Fruit fly (Drosophila melanogaster) whole organism, pupa: ENCODE measurements around the gene emc.

Source experiments
- CG10348 ChIP-seq: fragments of 200-800 bp; sonication (Bioruptor generic); IDR thresholded peaks from 2 replicates; pipeline ENCODE4 v1.3.6; 2022; ENCODE audit warnings: missing biosample characterization, missing genetic modification characterization
- CG12605 ChIP-seq: fragments of 200-800 bp; sonication (Bioruptor generic); IDR thresholded peaks from 2 replicates; pipeline ENCODE4 v1.3.6; 2022; ENCODE audit warnings: missing biosample characterization, missing genetic modification characterization
- CG13204 ChIP-seq: fragments of 200-800 bp; sonication (Bioruptor generic); optimal IDR thresholded peaks from 2 replicates; lab custom pipeline; 2018; ENCODE audit warnings: missing biosample characterization, mild to moderate bottlenecking, missing genetic modification characterization, moderate library complexity
- CG14655 ChIP-seq: fragments of 200-800 bp; sonication (Bioruptor generic); optimal IDR thresholded peaks from 3 replicates; lab custom pipeline; 2017; ENCODE audit warnings: mild to moderate bottlenecking, missing biosample characterization, missing genetic modification reagents, missing genetic modification characterization
- CG15710 ChIP-seq: fragments of 200-800 bp; sonication (Bioruptor generic); optimal IDR thresholded peaks from 2 replicates; lab custom pipeline; 2018; ENCODE audit warnings: missing biosample characterization, mild to moderate bottlenecking, missing genetic modification characterization, moderate library complexity
- CG17806 ChIP-seq: fragments of 200-800 bp; sonication (Bioruptor generic); optimal IDR thresholded peaks from 2 replicates; lab custom pipeline; 2018; ENCODE audit warnings: missing biosample characterization, mild to moderate bottlenecking, missing genetic modification characterization, moderate library complexity
- CG32121 ChIP-seq: fragments of 200-800 bp; sonication (Bioruptor generic); IDR thresholded peaks from 2 replicates; pipeline ENCODE4 v1.3.6; 2022; ENCODE audit warnings: missing biosample characterization, missing genetic modification characterization
- CG34367 ChIP-seq: fragments of 200-800 bp; sonication (Bioruptor generic); optimal IDR thresholded peaks from 2 replicates; lab custom pipeline; 2018; ENCODE audit warnings: missing biosample characterization, mild to moderate bottlenecking, missing genetic modification characterization
- CG4496 ChIP-seq: fragments of 200-800 bp; sonication (Bioruptor generic); IDR thresholded peaks from 3 replicates; pipeline ENCODE4 v1.3.6; 2022; ENCODE audit warnings: missing biosample characterization, missing genetic modification characterization
- CG8159 ChIP-seq: fragments of 200-800 bp; sonication (Bioruptor generic); optimal IDR thresholded peaks from 3 replicates; lab custom pipeline; 2018; ENCODE audit warnings: missing biosample characterization, mild to moderate bottlenecking, missing genetic modification characterization, moderate library complexity
- CG8301 ChIP-seq: fragments of 200-800 bp; sonication (Bioruptor generic); optimal IDR thresholded peaks from 2 replicates; lab custom pipeline; 2018; ENCODE audit warnings: missing biosample characterization, mild to moderate bottlenecking, missing genetic modification characterization
- CG9948 ChIP-seq: fragments of 200-800 bp; sonication (Bioruptor generic); optimal IDR thresholded peaks from 2 replicates; lab custom pipeline; 2018; ENCODE audit warnings: missing biosample characterization, mild to moderate bottlenecking, missing genetic modification characterization, moderate library complexity
- D1 ChIP-seq: fragments of 200-800 bp; sonication (Bioruptor generic); optimal IDR thresholded peaks from 2 replicates; lab custom pipeline; 2018; ENCODE audit warnings: missing biosample characterization, mild to moderate bottlenecking, missing genetic modification characterization, moderate library complexity
- EcR ChIP-seq: fragments of 200-800 bp; sonication (Bioruptor generic); optimal IDR thresholded peaks from 3 replicates; lab custom pipeline; 2019; ENCODE audit warnings: missing biosample characterization, missing genetic modification characterization, mild to moderate bottlenecking, moderate library complexity, missing genetic modification reagents
- Ets98B ChIP-seq: fragments of 200-800 bp; sonication (Bioruptor generic); IDR thresholded peaks from 2 replicates; pipeline ENCODE4 v1.3.6; 2022; ENCODE audit warnings: missing biosample characterization, missing genetic modification characterization
- Pif1A ChIP-seq: fragments of 200-800 bp; sonication (Bioruptor generic); optimal IDR thresholded peaks from 3 replicates; lab custom pipeline; 2016; ENCODE audit warnings: missing biosample characterization, missing genetic modification characterization
- Pif1B ChIP-seq: fragments of 200-800 bp; sonication (Bioruptor generic); optimal IDR thresholded peaks from 3 replicates; lab custom pipeline; 2016; ENCODE audit warnings: missing biosample characterization, missing genetic modification characterization
- Snoo ChIP-seq: fragments of 200-800 bp; sonication (Bioruptor generic); optimal IDR thresholded peaks from 3 replicates; lab custom pipeline; 2017; ENCODE audit warnings: missing biosample characterization, mild to moderate bottlenecking, missing genetic modification characterization, inconsistent platforms
- fd96Ca ChIP-seq: fragments of 200-800 bp; sonication (Bioruptor generic); IDR thresholded peaks from 3 replicates; pipeline ENCODE4 v1.3.6; 2022; ENCODE audit warnings: missing biosample characterization, missing genetic modification characterization
- gl ChIP-seq: fragments of 200-800 bp; sonication (Bioruptor generic); optimal IDR thresholded peaks from 2 replicates; lab custom pipeline; 2018; ENCODE audit warnings: missing biosample characterization, mild to moderate bottlenecking, missing genetic modification characterization
- rn ChIP-seq: fragments of 200-800 bp; sonication (Bioruptor generic); IDR thresholded peaks from 2 replicates; pipeline ENCODE4 v1.3.6; 2022; ENCODE audit warnings: missing biosample characterization, missing genetic modification characterization

The emc gene

dm6 chr3L:749199-749538 lies at the start of gene emc:
TSS of gene emc (plus strand) at chr3L:749400.
- TF ChIP-seq Snoo (tag; lab: Kevin White, UChicago) (peak; percentile 67), CG10348 (GFP tag; lab: Robert Waterston, UW) (no peak), CG13204 (peak; percentile 77), D1 (no peak), CG8301 (tag; lab: Kevin White, UChicago) (no peak), CG9948 (no peak), Pif1A (peak; percentile 55), fd96Ca (peak; percentile 64; the same call in 2 of the 3 replicates), EcR (GFP tag; lab: Kevin White, UChicago) (peak; percentile 52), rn (GFP tag; lab: Robert Waterston, UW) (no peak), CG14655 (GFP tag; lab: Kevin White, UChicago) (no peak), CG4496 (GFP tag; lab: Robert Waterston, UW) (peak; percentile 86), CG15710 (peak; percentile 28), CG34367 (peak; percentile 21), Pif1B (GFP tag; lab: Kevin White, UChicago) (peak; percentile 79), gl (peak; percentile 47), CG17806 (tag; lab: Kevin White, UChicago) (no peak), CG8159 (tag; lab: Kevin White, UChicago) (peak; percentile 26), CG12605 (GFP tag; lab: Robert Waterston, UW) (peak; percentile 85), Ets98B (GFP tag; lab: Robert Waterston, UW) (peak; percentile 74; the same call in 1 of the 2 replicates), CG32121 (GFP tag; lab: Robert Waterston, UW) (peak; percentile 54)

DNA sequence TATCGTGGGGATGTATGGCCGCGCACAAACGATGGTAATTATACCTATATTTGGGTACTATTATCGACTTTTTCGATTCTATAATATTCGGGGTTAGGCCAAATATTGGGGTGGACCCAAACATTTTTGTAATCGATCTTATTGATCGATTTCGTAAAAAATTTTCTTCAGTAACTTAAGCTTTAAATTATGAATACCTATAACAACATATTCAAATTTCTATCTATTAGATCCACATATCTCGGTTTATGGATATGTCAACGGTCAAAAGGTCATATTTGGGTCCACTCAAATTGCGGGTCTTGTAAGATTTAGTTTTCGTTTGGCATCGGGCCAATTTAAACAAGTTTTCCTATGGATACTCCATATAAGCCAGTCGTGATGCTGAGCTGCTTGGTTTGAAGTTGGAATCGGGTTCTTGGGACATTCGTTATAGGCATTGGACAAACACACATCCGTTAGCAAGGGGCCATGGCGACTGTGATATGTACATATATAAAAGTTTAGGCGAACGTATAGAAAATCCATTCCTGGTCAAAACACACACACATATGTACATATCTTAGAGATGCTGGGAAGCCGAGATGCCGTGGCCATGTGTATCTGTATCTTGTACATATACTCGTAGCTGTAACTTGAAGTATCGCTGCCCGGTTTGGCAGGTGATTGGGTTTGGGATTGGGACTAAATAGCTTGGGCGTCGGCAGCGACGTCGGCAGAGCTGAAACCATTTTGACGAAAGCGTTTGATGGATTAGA lies 48.9 kb upstream of the emc start:
- TF ChIP-seq EcR (GFP tag; lab: Kevin White, UChicago): no peak
- peak; percentile 6 for TF ChIP-seq CG34367
- TF ChIP-seq Ets98B (GFP tag; lab: Robert Waterston, UW): peak; percentile 59
- peak; percentile 45 for TF ChIP-seq CG8301 (tag; lab: Kevin White, UChicago)
- TF ChIP-seq CG14655 (GFP tag; lab: Kevin White, UChicago): peak; percentile 46
- TF ChIP-seq rn (GFP tag; lab: Robert Waterston, UW): no peak
- TF ChIP-seq fd96Ca: 0 out of 3 replicates have a peak, but pooled peaks have one; percentile 12
- TF ChIP-seq CG8159 (tag; lab: Kevin White, UChicago): peak; percentile 91
- peak; percentile 23 for TF ChIP-seq Pif1B (GFP tag; lab: Kevin White, UChicago)
- peak; percentile 25; the same call in 1 of the 2 replicates for TF ChIP-seq CG32121 (GFP tag; lab: Robert Waterston, UW)
- TF ChIP-seq gl: no peak
- peak; percentile 62 for TF ChIP-seq Pif1A
- TF ChIP-seq CG10348 (GFP tag; lab: Robert Waterston, UW): no peak
- TF ChIP-seq CG4496 (GFP tag; lab: Robert Waterston, UW): peak; percentile 57; the same call in 2 of the 3 replicates
- peak; percentile 26 for TF ChIP-seq CG9948
- peak; percentile 38 for TF ChIP-seq CG17806 (tag; lab: Kevin White, UChicago)
- peak; percentile 58 for TF ChIP-seq CG12605 (GFP tag; lab: Robert Waterston, UW)
- TF ChIP-seq, all 21 proteins: peak for 13

DNA sequence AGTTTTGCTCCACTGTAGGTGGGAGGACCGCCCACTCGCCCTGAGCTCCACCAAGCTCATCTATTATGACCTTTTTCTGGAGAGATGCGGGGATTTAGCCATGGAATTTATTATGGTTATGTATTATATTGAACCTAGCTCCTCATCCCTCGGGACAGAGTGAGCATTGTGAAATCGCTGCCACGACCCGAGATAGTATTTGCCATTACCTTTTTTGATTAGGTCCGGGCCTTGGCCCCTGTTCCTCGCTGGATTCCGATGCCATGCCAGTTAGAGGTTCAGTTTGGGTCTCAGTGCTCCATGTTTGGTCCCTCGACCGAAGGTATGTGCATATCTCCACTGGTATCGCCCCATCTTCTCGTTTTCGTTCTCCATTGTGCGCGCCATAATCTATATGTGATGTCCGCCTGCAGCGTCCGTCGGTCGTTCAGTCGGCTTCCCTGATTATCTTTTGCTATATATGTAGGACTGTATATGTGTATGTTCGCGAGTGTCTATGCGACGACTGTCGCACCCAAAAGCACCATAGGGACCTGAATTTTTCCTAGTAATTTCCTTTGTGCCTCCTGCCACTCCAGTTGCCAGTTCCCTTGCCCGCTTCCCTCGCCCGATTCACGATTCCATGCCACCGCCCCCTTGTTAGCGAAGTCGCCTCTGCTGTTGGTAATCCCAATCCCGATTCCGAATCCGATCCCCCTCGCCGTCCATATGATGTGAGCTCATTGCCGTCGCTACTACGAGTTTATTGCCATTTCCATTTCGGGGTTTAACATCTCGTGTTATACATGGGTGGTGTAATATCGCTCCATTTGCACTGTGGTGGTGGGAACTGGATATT lies 47.2 kb upstream of the emc start:
- 0 out of 3 replicates have a peak, but pooled peaks have one; percentile 9 for TF ChIP-seq CG4496 (GFP tag; lab: Robert Waterston, UW)
- no peak for TF ChIP-seq CG13204
- TF ChIP-seq EcR (GFP tag; lab: Kevin White, UChicago): peak; percentile 73
- no peak for TF ChIP-seq CG8159 (tag; lab: Kevin White, UChicago)
- TF ChIP-seq CG34367: no peak

dm6 chr3L:703160-703793 lies 45.9 kb upstream of the emc start:
- TF ChIP-seq CG17806 (tag; lab: Kevin White, UChicago): no peak
- TF ChIP-seq CG13204: no peak
- TF ChIP-seq EcR (GFP tag; lab: Kevin White, UChicago): peak; percentile 12
- TF ChIP-seq, all 21 proteins: peak for 1

DNA sequence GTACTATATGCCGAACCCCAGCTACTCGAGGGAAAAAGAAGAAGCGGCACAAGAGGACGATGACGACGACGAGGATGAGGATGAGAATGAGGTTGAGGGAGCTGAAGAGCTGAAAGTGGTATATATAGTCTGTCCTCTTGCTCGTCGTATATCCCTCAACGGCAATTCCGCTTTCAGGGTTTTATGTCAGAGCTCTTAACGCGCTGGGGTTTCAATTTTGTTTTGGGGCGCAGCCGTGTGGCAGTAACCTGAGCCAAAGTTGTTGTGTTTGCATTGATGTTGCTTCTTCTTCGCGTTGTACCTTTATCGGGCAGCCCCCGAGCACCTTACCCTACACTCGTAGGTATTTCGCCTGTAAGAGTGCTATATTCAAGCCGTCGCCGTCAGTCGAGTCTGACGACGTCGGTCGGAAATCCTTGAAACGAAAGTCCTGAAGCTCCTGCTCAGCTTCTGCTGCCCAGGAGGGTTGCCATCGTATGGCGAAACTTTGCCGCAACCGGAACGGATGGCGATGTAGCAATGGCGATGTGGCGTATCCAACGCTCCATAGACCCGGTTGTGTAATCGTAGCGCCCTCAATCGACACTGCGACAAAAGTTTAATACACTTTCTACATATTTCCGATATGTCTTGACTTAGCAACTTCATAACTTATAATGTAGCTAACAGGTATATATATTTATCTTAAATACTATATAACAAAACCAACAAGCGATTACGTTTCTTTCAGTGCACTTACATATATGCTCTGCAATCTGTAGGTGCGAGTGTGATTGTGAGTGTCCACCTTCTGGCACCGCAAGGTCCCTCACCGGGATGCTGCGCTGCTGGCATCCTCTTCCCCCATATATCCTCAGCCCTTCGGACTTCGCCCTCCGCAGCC lies 44.3 kb upstream of the emc start:
- TF ChIP-seq rn (GFP tag; lab: Robert Waterston, UW) (0 out of 2 replicates have a peak, but pooled peaks have one; percentile 39), CG12605 (GFP tag; lab: Robert Waterston, UW) (peak; percentile 49), CG10348 (GFP tag; lab: Robert Waterston, UW) (no peak), CG15710 (peak; percentile 63), gl (no peak), CG4496 (GFP tag; lab: Robert Waterston, UW) (peak; percentile 70; the same call in 2 of the 3 replicates), CG8301 (tag; lab: Kevin White, UChicago) (peak; percentile 40), D1 (no peak), Pif1B (GFP tag; lab: Kevin White, UChicago) (no peak), CG13204 (no peak), EcR (GFP tag; lab: Kevin White, UChicago) (no peak), CG14655 (GFP tag; lab: Kevin White, UChicago) (peak; percentile 53), fd96Ca (peak; percentile 45; the same call in 1 of the 3 replicates), CG17806 (tag; lab: Kevin White, UChicago) (peak; percentile 64), CG9948 (peak; percentile 47), CG32121 (GFP tag; lab: Robert Waterston, UW) (peak; percentile 47; the same call in 1 of the 2 replicates), CG34367 (peak; percentile 50), CG8159 (tag; lab: Kevin White, UChicago) (peak; percentile 72), Pif1A (peak; percentile 42), Snoo (tag; lab: Kevin White, UChicago) (peak; percentile 30), Ets98B (GFP tag; lab: Robert Waterston, UW) (peak; percentile 49)
